Worm (Caenorhabditis elegans): Measurements from ENCODE around the gene F27B3.6.

The F27B3.6 gene

ce11 chrIII:6536945-6537568 is 41.3 kb downstream of the F27B3.6 start, which contains the start of gene C09E7.4:
Gene C09E7.4, minus strand, starts transcription at chrIII:6536995.
- TF ChIP-seq mab-5 (tag; optimal IDR thresholded peaks at IDR 0.05) = no peak
- peak; percentile 67 for TF ChIP-seq mls-2 (tag; optimal IDR thresholded peaks at IDR 0.05)
- TF ChIP-seq nhr-12 (tag; optimal IDR thresholded peaks at IDR 0.05) = no peak
- peak; percentile 40 for TF ChIP-seq ces-1 (GFP tag; optimal IDR thresholded peaks at IDR 0.05)
- TF ChIP-seq lsy-2 (tag; optimal IDR thresholded peaks at IDR 0.05) = peak; percentile 17
- peak; percentile 34 for TF ChIP-seq nhr-2 (tag; optimal IDR thresholded peaks at IDR 0.05)
- TF ChIP-seq elt-1 (tag; optimal IDR thresholded peaks at IDR 0.05; ENCODE audit: borderline replicate concordance, insufficient read depth) = no peak
- TF ChIP-seq zip-8 (tag; optimal IDR thresholded peaks at IDR 0.05) = no peak
- TF ChIP-seq mep-1 (tag; optimal IDR thresholded peaks at IDR 0.05) = peak; percentile 35
- peak; percentile 59 for TF ChIP-seq cnd-1 (tag; optimal IDR thresholded peaks at IDR 0.05)
- TF ChIP-seq drap-1 (GFP tag; optimal IDR thresholded peaks at IDR 0.05) = peak; percentile 16
- peak; percentile 8 for TF ChIP-seq lin-32 (GFP tag; optimal IDR thresholded peaks at IDR 0.05)
- TF ChIP-seq pha-4 (tag; optimal IDR thresholded peaks at IDR 0.05) = peak; percentile 66
- peak; percentile 53 for TF ChIP-seq unc-120 (tag; optimal IDR thresholded peaks at IDR 0.05; ENCODE audit: poor library complexity, severe bottlenecking)
- TF ChIP-seq M03D4.4 (tag; optimal IDR thresholded peaks at IDR 0.05) = peak; percentile 45
- TF ChIP-seq ham-2 (GFP tag; optimal IDR thresholded peaks at IDR 0.05) = peak; percentile 5
- no peak for TF ChIP-seq ceh-39 (tag; optimal IDR thresholded peaks at IDR 0.05)
- peak; percentile 35 for TF ChIP-seq lin-13 (tag; optimal IDR thresholded peaks at IDR 0.05)
- TF ChIP-seq unc-62 (GFP tag; optimal IDR thresholded peaks at IDR 0.05) = peak; percentile 55
- peak; percentile 61 for TF ChIP-seq sptf-1 (tag; optimal IDR thresholded peaks at IDR 0.05)

- TF ChIP-seq sem-2 (GFP tag; optimal IDR thresholded peaks at IDR 0.05) (no peak), unc-120 (tag; optimal IDR thresholded peaks at IDR 0.05; ENCODE audit: poor library complexity, severe bottlenecking) (no peak), nhr-76 (tag; optimal IDR thresholded peaks at IDR 0.05) (no peak), ham-2 (GFP tag; optimal IDR thresholded peaks at IDR 0.05) (no peak), ztf-11 (tag; optimal IDR thresholded peaks at IDR 0.05) (no peak), mab-5 (tag; optimal IDR thresholded peaks at IDR 0.05) (no peak), bed-3 (GFP tag; optimal IDR thresholded peaks at IDR 0.05) (no peak), flh-1 (GFP tag; optimal IDR thresholded peaks at IDR 0.05) (no peak), hlh-1 (tag; optimal IDR thresholded peaks at IDR 0.05) (no peak), ces-1 (GFP tag; optimal IDR thresholded peaks at IDR 0.05) (no peak), sptf-1 (tag; optimal IDR thresholded peaks at IDR 0.05) (no peak), mls-2 (tag; optimal IDR thresholded peaks at IDR 0.05) (no peak)
Observed at ce11 chrIII:6532647-6533046, 45.8 kb downstream of the F27B3.6 start, which contains the start of gene srxa-5. Gene srxa-5, plus strand, starts transcription at chrIII:6532947.

DNA sequence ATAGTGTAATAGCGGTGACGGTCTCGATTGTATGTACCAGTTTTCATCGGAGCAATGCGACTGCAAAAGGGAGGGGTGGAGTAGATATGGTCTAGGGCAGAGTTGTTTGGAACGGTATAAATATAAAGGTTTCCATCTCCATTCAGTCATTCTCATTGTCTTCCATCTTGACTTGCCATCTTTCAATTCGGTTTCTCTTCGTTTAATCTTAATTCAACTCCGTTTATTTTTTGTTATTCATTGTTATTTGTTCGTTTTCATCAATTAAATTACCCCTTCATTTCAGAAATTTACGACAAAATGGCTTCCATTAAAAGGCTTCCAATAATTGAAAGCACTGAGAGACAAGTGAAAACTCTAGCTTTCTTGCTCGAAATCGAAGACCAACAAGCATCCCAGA is 47.3 kb downstream of the F27B3.6 start, which contains the start of gene C09E7.11:
Gene C09E7.11, plus strand, starts transcription at position 301 of the 400 bp plus-strand sequence.
- no peak for TF ChIP-seq cnd-1 (tag; optimal IDR thresholded peaks at IDR 0.05)
- TF ChIP-seq ham-2 (GFP tag; optimal IDR thresholded peaks at IDR 0.05) = no peak
- TF ChIP-seq nhr-237 (tag; optimal IDR thresholded peaks at IDR 0.05) = no peak
- no peak for TF ChIP-seq drap-1 (GFP tag; optimal IDR thresholded peaks at IDR 0.05)
- TF ChIP-seq lsy-2 (tag; optimal IDR thresholded peaks at IDR 0.05) = no peak
- no peak for TF ChIP-seq bed-3 (GFP tag; optimal IDR thresholded peaks at IDR 0.05)
- no peak for TF ChIP-seq ceh-43 (GFP tag; optimal IDR thresholded peaks at IDR 0.05)
- TF ChIP-seq flh-1 (GFP tag; optimal IDR thresholded peaks at IDR 0.05) = no peak
- no peak for TF ChIP-seq elt-3 (tag; optimal IDR thresholded peaks at IDR 0.05)
- TF ChIP-seq mep-1 (tag; optimal IDR thresholded peaks at IDR 0.05) = no peak
- TF ChIP-seq unc-120 (tag; optimal IDR thresholded peaks at IDR 0.05; ENCODE audit: poor library complexity, severe bottlenecking) = no peak
- TF ChIP-seq nhr-12 (tag; optimal IDR thresholded peaks at IDR 0.05) = no peak
- TF ChIP-seq ceh-83 (GFP tag; optimal IDR thresholded peaks at IDR 0.05) = no peak
- no peak for TF ChIP-seq unc-39 (tag; optimal IDR thresholded peaks at IDR 0.05)
- TF ChIP-seq sptf-1 (tag; optimal IDR thresholded peaks at IDR 0.05) = no peak
- no peak for TF ChIP-seq mls-2 (tag; optimal IDR thresholded peaks at IDR 0.05)
- no peak for TF ChIP-seq mab-5 (tag; optimal IDR thresholded peaks at IDR 0.05)
- no peak for TF ChIP-seq nhr-28 (tag; optimal IDR thresholded peaks at IDR 0.05)
- no peak for TF ChIP-seq nhr-2 (tag; optimal IDR thresholded peaks at IDR 0.05)

ce11 chrIII:6527902-6528301 is 50.5 kb downstream of the F27B3.6 start, which contains the start of gene pqn-10:
Gene pqn-10, plus strand, starts transcription at chrIII:6528202.
- TF ChIP-seq ces-1 (GFP tag; optimal IDR thresholded peaks at IDR 0.05) (no peak), zip-8 (tag; optimal IDR thresholded peaks at IDR 0.05) (no peak), pha-4 (tag; optimal IDR thresholded peaks at IDR 0.05) (no peak), nhr-76 (tag; optimal IDR thresholded peaks at IDR 0.05) (no peak), drap-1 (GFP tag; optimal IDR thresholded peaks at IDR 0.05) (no peak)

Measured in whole organism, mixed stage, embryonic.